Worm (Caenorhabditis elegans) whole organism, young adult: ENCODE measurements around the gene fbxb-112.

ENCODE experiments used
- B0035.1 ChIP-seq: sonication (generic microtip); optimal IDR thresholded peaks from 2 replicates; lab custom pipeline; 2016; ENCODE audit warnings: missing genetic modification characterization, mild to moderate bottlenecking, missing compliant biosample characterization, missing genotype, missing genetic modification reagents
- C06A6.2 ChIP-seq: fragments of 200-800 bp; sonication (Bioruptor generic); conservative IDR thresholded peaks from 2 replicates; pipeline ENCODE4 v1.3.6; 2022; ENCODE audit warnings: missing genetic modification characterization, missing compliant biosample characterization
- C17E4.6 ChIP-seq: fragments of 200-800 bp; sonication (Bioruptor generic); IDR thresholded peaks from 2 replicates; pipeline ENCODE4 v1.3.6; 2022; ENCODE audit warnings: missing genetic modification reagents, missing genetic modification characterization, missing compliant biosample characterization
- F10E7.11 ChIP-seq: sonication (generic microtip); optimal IDR thresholded peaks from 2 replicates; lab custom pipeline; 2017; ENCODE audit warnings: mild to moderate bottlenecking, missing genetic modification characterization, moderate library complexity, missing compliant biosample characterization
- F23B12.7 ChIP-seq: sonication (generic microtip); optimal IDR thresholded peaks from 2 replicates; lab custom pipeline; 2017; ENCODE audit warnings: missing genetic modification characterization, mild to moderate bottlenecking, missing compliant biosample characterization, antibody characterized with exemption, moderate library complexity; ENCODE audit not compliant: insufficient read depth
- F33H1.4 ChIP-seq: fragments of 200-800 bp; sonication (Bioruptor generic); IDR thresholded peaks from 2 replicates; pipeline ENCODE4 v1.3.6; 2022; ENCODE audit warnings: missing genetic modification reagents, missing genetic modification characterization, missing compliant biosample characterization
- F37B4.10 ChIP-seq: fragments of 200-800 bp; sonication (Bioruptor generic); IDR thresholded peaks from 2 replicates; pipeline ENCODE4 v1.3.6; 2022; ENCODE audit warnings: missing genetic modification characterization, missing compliant biosample characterization
- F39B2.1 ChIP-seq: fragments of 200-800 bp; sonication (Bioruptor generic); IDR thresholded peaks from 2 replicates; pipeline ENCODE4 v1.3.6; 2022; ENCODE audit warnings: missing genetic modification reagents, missing genetic modification characterization, missing compliant biosample characterization
- F55B11.4 ChIP-seq: sonication (generic microtip); optimal IDR thresholded peaks from 2 replicates; lab custom pipeline; 2016; ENCODE audit warnings: missing compliant biosample characterization, missing genetic modification characterization, borderline replicate concordance; ENCODE audit not compliant: insufficient read depth
- T07F8.4 ChIP-seq: sonication (generic microtip); optimal IDR thresholded peaks from 2 replicates; lab custom pipeline; 2016; ENCODE audit warnings: mild to moderate bottlenecking, missing genetic modification characterization, moderate library complexity, missing compliant biosample characterization
- T26A5.8 ChIP-seq: sonication (generic microtip); optimal IDR thresholded peaks from 2 replicates; lab custom pipeline; 2016; ENCODE audit warnings: missing genetic modification characterization, missing compliant biosample characterization
- Y53G8AR.9 ChIP-seq: fragments of 200-800 bp; sonication (Bioruptor generic); conservative IDR thresholded peaks from 2 replicates; pipeline ENCODE4 v1.3.6; 2022; ENCODE audit warnings: missing genetic modification reagents, missing genetic modification characterization, missing compliant biosample characterization
- Y67H2A.10 ChIP-seq: fragments of 200-800 bp; sonication (Bioruptor generic); conservative IDR thresholded peaks from 2 replicates; pipeline ENCODE4 v1.3.6; 2022; ENCODE audit warnings: missing genetic modification reagents, missing genetic modification characterization, missing compliant biosample characterization
- ama-1 ChIP-seq, 3 experiments: fragments of 150-350 bp in 1 of 3; sonication (generic microtip) in 2 of 3; optimal IDR thresholded peaks; 2 replicates each; lab custom pipeline; 2014 to 2018; ENCODE audit warnings: missing biosample characterization in 2 of 3, missing genetic modification characterization in 2 of 3, missing genetic modification reagents in 2 of 3
- attf-3 ChIP-seq: fragments of 200-800 bp; sonication (Bioruptor generic); conservative IDR thresholded peaks from 2 replicates; pipeline ENCODE4 v1.3.6; 2022; ENCODE audit warnings: missing genetic modification reagents, missing genetic modification characterization, missing compliant biosample characterization
- bed-2 ChIP-seq: fragments of 200-800 bp; sonication (Bioruptor generic); IDR thresholded peaks from 2 replicates; pipeline ENCODE4 v1.3.6; 2022; ENCODE audit warnings: missing genetic modification reagents, missing genetic modification characterization, missing compliant biosample characterization
- ccch-3 ChIP-seq: fragments of 200-800 bp; sonication (Bioruptor generic); optimal IDR thresholded peaks from 2 replicates; lab custom pipeline; 2018; ENCODE audit warnings: mild to moderate bottlenecking, missing genetic modification characterization, missing compliant biosample characterization
- cebp-1 ChIP-seq, 2 experiments: fragments of 200-800 bp in 1 of 2; sonication (Bioruptor generic) in 1 of 2; sonication (generic microtip) in 1 of 2; IDR thresholded peaks in 1 of 2; optimal IDR thresholded peaks in 1 of 2; 2 replicates each; pipeline versions ENCODE4 v1.3.6 to Lab custom; 2017 to 2022; ENCODE audit warnings: missing compliant biosample characterization in 2 of 2, missing genetic modification characterization in 2 of 2, mild to moderate bottlenecking in 1 of 2, missing genetic modification reagents in 1 of 2, moderate library complexity in 1 of 2
- ceh-91 ChIP-seq: fragments of 200-800 bp; sonication (Bioruptor generic); IDR thresholded peaks from 2 replicates; pipeline ENCODE4 v1.3.6; 2022; ENCODE audit warnings: missing genetic modification reagents, missing genetic modification characterization, missing compliant biosample characterization
- chd-7 ChIP-seq: sonication (generic microtip); optimal IDR thresholded peaks from 2 replicates; lab custom pipeline; 2016; ENCODE audit warnings: mild to moderate bottlenecking, missing genetic modification characterization, moderate library complexity, missing compliant biosample characterization
- dpff-1 ChIP-seq: sonication (generic microtip); optimal IDR thresholded peaks from 2 replicates; lab custom pipeline; 2017; ENCODE audit warnings: mild to moderate bottlenecking, missing genetic modification characterization, missing compliant biosample characterization
- efl-1 ChIP-seq: fragments of 150-350 bp; optimal IDR thresholded peaks from 2 replicates; lab custom pipeline; 2014; ENCODE audit warnings: missing biosample characterization, missing genetic modification reagents, missing genetic modification characterization
- egrh-3 ChIP-seq: fragments of 200-800 bp; sonication (Bioruptor generic); IDR thresholded peaks from 2 replicates; pipeline ENCODE4 v1.3.6; 2022; ENCODE audit warnings: missing genetic modification reagents, missing genetic modification characterization, missing compliant biosample characterization
- hlh-26 ChIP-seq: fragments of 200-800 bp; sonication (Bioruptor generic); conservative IDR thresholded peaks from 2 replicates; pipeline ENCODE4 v1.3.6; 2022; ENCODE audit warnings: missing genetic modification reagents, missing genetic modification characterization, missing compliant biosample characterization
- hmg-1.2 ChIP-seq: fragments of 200-800 bp; sonication (Bioruptor generic); IDR thresholded peaks from 2 replicates; pipeline ENCODE4 v1.3.6; 2022; ENCODE audit warnings: missing genetic modification reagents, missing genetic modification characterization, missing compliant biosample characterization
- hrde-1 ChIP-seq: sonication (generic microtip); optimal IDR thresholded peaks from 2 replicates; lab custom pipeline; 2016; ENCODE audit warnings: missing genetic modification characterization, mild to moderate bottlenecking, missing compliant biosample characterization, moderate library complexity, missing genotype, missing genetic modification reagents, borderline replicate concordance
- hsf-1 ChIP-seq: fragments of 200-800 bp; sonication (Bioruptor generic); IDR thresholded peaks from 2 replicates; pipeline ENCODE4 v1.3.6; 2022; ENCODE audit warnings: missing genetic modification reagents, missing genetic modification characterization, missing compliant biosample characterization
- lin-35 ChIP-seq, 3 experiments: fragments of 150-350 bp in 2 of 3; sonication (generic microtip) in 1 of 3; optimal IDR thresholded peaks; 2 replicates each; lab custom pipeline; 2014 to 2018; ENCODE audit warnings: missing biosample characterization in 3 of 3, missing genetic modification characterization in 3 of 3, missing genetic modification reagents in 3 of 3
- lin-40 ChIP-seq: sonication (generic microtip); optimal IDR thresholded peaks from 2 replicates; lab custom pipeline; 2016; ENCODE audit warnings: missing genetic modification characterization, mild to moderate bottlenecking, missing compliant biosample characterization, missing genotype, missing genetic modification reagents
- lin-54 ChIP-seq: fragments of 200-800 bp; sonication (Bioruptor generic); optimal IDR thresholded peaks from 2 replicates; lab custom pipeline; 2018; ENCODE audit warnings: mild to moderate bottlenecking, missing genetic modification characterization, missing compliant biosample characterization
- mcd-1 ChIP-seq: fragments of 200-800 bp; sonication (Bioruptor generic); IDR thresholded peaks from 2 replicates; pipeline ENCODE4 v1.3.6; 2022; ENCODE audit warnings: missing genetic modification reagents, missing genetic modification characterization, missing compliant biosample characterization
- mel-28 ChIP-seq: sonication (generic microtip); optimal IDR thresholded peaks from 2 replicates; lab custom pipeline; 2016; ENCODE audit warnings: borderline replicate concordance, mild to moderate bottlenecking, missing genetic modification characterization, missing compliant biosample characterization
- mes-4 ChIP-seq: sonication (generic microtip); optimal IDR thresholded peaks from 2 replicates; lab custom pipeline; 2016; ENCODE audit warnings: missing genotype, missing genetic modification characterization, missing compliant biosample characterization
- nhr-27 ChIP-seq: fragments of 200-800 bp; sonication (Bioruptor generic); optimal IDR thresholded peaks from 2 replicates; lab custom pipeline; 2018; ENCODE audit warnings: mild to moderate bottlenecking, missing genetic modification characterization, moderate library complexity, missing compliant biosample characterization
- nhr-80 ChIP-seq: sonication (generic microtip); optimal IDR thresholded peaks from 2 replicates; lab custom pipeline; 2016; ENCODE audit warnings: missing genetic modification characterization, missing compliant biosample characterization
- pbrm-1 ChIP-seq: fragments of 200-800 bp; sonication (Bioruptor generic); IDR thresholded peaks from 2 replicates; pipeline ENCODE4 v1.3.6; 2022; ENCODE audit warnings: missing genetic modification reagents, missing genetic modification characterization, missing compliant biosample characterization
- rcor-1 ChIP-seq: fragments of 200-800 bp; sonication (Bioruptor generic); IDR thresholded peaks from 2 replicates; pipeline ENCODE4 v1.3.6; 2022; ENCODE audit warnings: missing genetic modification reagents, missing genetic modification characterization, missing compliant biosample characterization
- sdz-38 ChIP-seq: sonication (generic microtip); optimal IDR thresholded peaks from 2 replicates; lab custom pipeline; 2016; ENCODE audit warnings: missing genotype, missing genetic modification characterization, missing compliant biosample characterization
- snpc-1.1 ChIP-seq: sonication (generic microtip); optimal IDR thresholded peaks from 2 replicates; lab custom pipeline; 2017; ENCODE audit warnings: missing genetic modification characterization, mild to moderate bottlenecking, missing compliant biosample characterization, antibody characterized with exemption, moderate library complexity, missing genotype, missing genetic modification reagents; ENCODE audit not compliant: insufficient read depth
- snpc-3.4 ChIP-seq: sonication (generic microtip); optimal IDR thresholded peaks from 2 replicates; lab custom pipeline; 2017; ENCODE audit warnings: missing genetic modification characterization, mild to moderate bottlenecking, missing compliant biosample characterization, antibody characterized with exemption, moderate library complexity, missing genotype, missing genetic modification reagents
- snpc-4 ChIP-seq, 5 experiments: fragments of 150-350 bp in 1 of 5; sonication (generic microtip) in 4 of 5; optimal IDR thresholded peaks; 2 replicates each; lab custom pipeline; 2014 to 2018; ENCODE audit warnings: missing genetic modification characterization in 5 of 5, missing biosample characterization in 3 of 5, antibody characterized with exemption in 2 of 5, mild to moderate bottlenecking in 2 of 5, missing compliant biosample characterization in 2 of 5, missing genotype in 2 of 5, moderate library complexity in 2 of 5, missing genetic modification reagents in 1 of 5
- unc-62 ChIP-seq: fragments of 150-350 bp; optimal IDR thresholded peaks from 2 replicates; lab custom pipeline; 2014; ENCODE audit warnings: missing biosample characterization, missing genetic modification reagents, missing genetic modification characterization
- zim-3 ChIP-seq: sonication (generic microtip); optimal IDR thresholded peaks from 2 replicates; lab custom pipeline; 2017; ENCODE audit warnings: mild to moderate bottlenecking, missing genetic modification characterization, moderate library complexity, missing compliant biosample characterization
- ztf-18 ChIP-seq: sonication (generic microtip); optimal IDR thresholded peaks from 2 replicates; lab custom pipeline; 2016; ENCODE audit warnings: missing genotype, mild to moderate bottlenecking, missing genetic modification characterization, missing compliant biosample characterization
- ztf-25 ChIP-seq: fragments of 200-800 bp; sonication (Bioruptor generic); IDR thresholded peaks from 2 replicates; pipeline ENCODE4 v1.3.6; 2022; ENCODE audit warnings: missing genetic modification reagents, missing genetic modification characterization, missing compliant biosample characterization
- ztf-6 ChIP-seq: fragments of 200-800 bp; sonication (Bioruptor generic); IDR thresholded peaks from 2 replicates; pipeline ENCODE4 v1.3.6; 2022; ENCODE audit warnings: missing genetic modification reagents, missing genetic modification characterization, missing compliant biosample characterization

Gene fbxb-112

ce11 chrII:3482231-3482630, 8.7 kb upstream of the fbxb-112 start, which contains the start of gene smu-2 (continued):
- TF ChIP-seq snpc-4 (GFP tag; optimal IDR thresholded peaks at IDR 0.05; lab: Kevin White, UChicago), result no peak
- TF ChIP-seq snpc-4 (tag; optimal IDR thresholded peaks at IDR 0.05; lab: Kevin White, UChicago), result peak in 1 of 4 experiments; percentile 23
- TF ChIP-seq sdz-38, result no peak
- no peak for TF ChIP-seq ccch-3
- TF ChIP-seq attf-3, result no peak; the same call in 1 of the 2 replicates
- no peak for TF ChIP-seq T26A5.8
- no peak for TF ChIP-seq nhr-27 (tag; lab: Kevin White, UChicago)
- TF ChIP-seq zim-3 (tag; lab: Kevin White, UChicago), result no peak
- no peak for TF ChIP-seq F10E7.11 (tag; lab: Kevin White, UChicago)
- no peak for TF ChIP-seq hsf-1
- no peak for TF ChIP-seq chd-7 (tag; lab: Kevin White, UChicago)
- no peak for TF ChIP-seq snpc-3.4 (tag; lab: Kevin White, UChicago)
- no peak for TF ChIP-seq T07F8.4 (tag; lab: Kevin White, UChicago)
- no peak for TF ChIP-seq F37B4.10
- TF ChIP-seq F23B12.7 (tag; lab: Kevin White, UChicago), result no peak
- TF ChIP-seq efl-1 (GFP tag; lab: Kevin White, UChicago), result peak; percentile 11
- TF ChIP-seq F39B2.1 (GFP tag; lab: Robert Waterston, UW), result no peak
- TF ChIP-seq bed-2 (GFP tag; lab: Robert Waterston, UW), result no peak
- TF ChIP-seq lin-35 (GFP tag; optimal IDR thresholded peaks at IDR 0.05; lab: Kevin White, UChicago), result no peak
- no peak for TF ChIP-seq B0035.1 (tag; lab: Kevin White, UChicago)
- TF ChIP-seq mes-4 (tag; lab: Kevin White, UChicago), result no peak
- TF ChIP-seq snpc-1.1 (tag; lab: Kevin White, UChicago), result no peak
- no peak for TF ChIP-seq C17E4.6
- TF ChIP-seq F33H1.4 (GFP tag; lab: Robert Waterston, UW), result no peak; the same call in none of the 2 replicates
- TF ChIP-seq ztf-6 (GFP tag; lab: Robert Waterston, UW), result no peak
- TF ChIP-seq Y53G8AR.9 (GFP tag; lab: Robert Waterston, UW), result no peak
- no peak for TF ChIP-seq lin-40 (tag; lab: Kevin White, UChicago)
- TF ChIP-seq ztf-18 (tag; lab: Kevin White, UChicago), result peak; percentile 13
- no peak for TF ChIP-seq ama-1 (optimal IDR thresholded peaks at IDR 0.05; lab: Kevin White, UChicago)
- TF ChIP-seq ama-1 (GFP tag; optimal IDR thresholded peaks at IDR 0.05; lab: Kevin White, UChicago), result no peak
- 0 out of 2 replicates have a peak, but pooled peaks have one; percentile 32 for TF ChIP-seq ztf-25 (GFP tag; lab: Robert Waterston, UW)
- TF ChIP-seq egrh-3 (GFP tag; lab: Robert Waterston, UW), result no peak
- no peak for TF ChIP-seq hlh-26 (GFP tag; lab: Robert Waterston, UW)
- peak; percentile 97 for TF ChIP-seq mcd-1 (GFP tag; lab: Robert Waterston, UW)
- no peak for TF ChIP-seq F55B11.4
- no peak for TF ChIP-seq ceh-91 (GFP tag; lab: Robert Waterston, UW)
- TF ChIP-seq pbrm-1, result no peak
- TF ChIP-seq Y67H2A.10, result no peak
- no peak for TF ChIP-seq dpff-1
- TF ChIP-seq nhr-80, result no peak
- TF ChIP-seq rcor-1 (GFP tag; lab: Robert Waterston, UW), result peak; percentile 35; the same call in 1 of the 2 replicates
- TF ChIP-seq cebp-1 (GFP tag; IDR thresholded peaks at IDR 0.05; lab: Robert Waterston, UW), result no peak
- TF ChIP-seq cebp-1 (tag; optimal IDR thresholded peaks at IDR 0.05; lab: Kevin White, UChicago), result no peak
- TF ChIP-seq mel-28, result no peak
- TF ChIP-seq hrde-1, result no peak
- TF ChIP-seq lin-54 (GFP tag; lab: Kevin White, UChicago), result no peak
- no peak for TF ChIP-seq unc-62 (GFP tag; lab: Kevin White, UChicago)
- TF ChIP-seq C06A6.2 (GFP tag; lab: Robert Waterston, UW), result no peak
- TF ChIP-seq hmg-1.2, result peak; percentile 49; the same call in 1 of the 2 replicates
